Fruit fly (Drosophila melanogaster) whole organism, embryonic: Measurements from ENCODE around the gene Ugt35A1.
A peak's percentile ranks its signal among the peaks of the same experiment; 100 is the strongest.

Experiments used
- ATbp ChIP-seq: fragments of 200-800 bp; sonication (Bioruptor generic); optimal IDR thresholded peaks from 2 replicates; lab custom pipeline; 2017; ENCODE audit warnings: missing biosample characterization, mild to moderate bottlenecking, missing genetic modification characterization, missing genetic modification reagents
- Atf6 ChIP-seq: fragments of 200-800 bp; sonication (Bioruptor generic); IDR thresholded peaks from 2 replicates; pipeline ENCODE4 v1.3.6; 2022; ENCODE audit warnings: missing biosample characterization, missing genetic modification characterization
- CG11247 ChIP-seq: fragments of 200-800 bp; sonication (Bioruptor generic); IDR thresholded peaks from 2 replicates; pipeline ENCODE4 v1.3.6; 2022; ENCODE audit warnings: missing biosample characterization, missing genetic modification characterization
- CG12104 ChIP-seq: fragments of 200-800 bp; sonication (Bioruptor generic); optimal IDR thresholded peaks from 3 replicates; lab custom pipeline; 2016; ENCODE audit warnings: missing biosample characterization, missing genetic modification characterization
- CG12236 ChIP-seq: fragments of 200-800 bp; sonication (Bioruptor generic); optimal IDR thresholded peaks from 2 replicates; lab custom pipeline; 2016; ENCODE audit warnings: missing biosample characterization, missing genetic modification characterization
- CG12391 ChIP-seq: fragments of 200-800 bp; sonication (Bioruptor generic); optimal IDR thresholded peaks from 3 replicates; lab custom pipeline; 2018; ENCODE audit warnings: missing biosample characterization, mild to moderate bottlenecking, missing genetic modification characterization, moderate library complexity
- CG13775 ChIP-seq: fragments of 200-800 bp; sonication (Bioruptor generic); optimal IDR thresholded peaks from 3 replicates; lab custom pipeline; 2017; ENCODE audit warnings: missing biosample characterization, mild to moderate bottlenecking, missing genetic modification characterization
- CG1529 ChIP-seq: fragments of 200-800 bp; sonication (Bioruptor generic); optimal IDR thresholded peaks from 3 replicates; lab custom pipeline; 2018; ENCODE audit warnings: missing biosample characterization, missing genetic modification characterization
- CG1603 ChIP-seq: fragments of 200-800 bp; sonication (Bioruptor generic); optimal IDR thresholded peaks from 2 replicates; lab custom pipeline; 2019; ENCODE audit warnings: missing biosample characterization, mild to moderate bottlenecking, missing genetic modification characterization, moderate library complexity
- CG16813 ChIP-seq: fragments of 200-800 bp; sonication (Bioruptor generic); IDR thresholded peaks from 3 replicates; pipeline ENCODE4 v1.3.6; 2022; ENCODE audit warnings: missing biosample characterization, missing genetic modification characterization; ENCODE audit not compliant: partially characterized antibody
- CG17385 ChIP-seq: fragments of 200-800 bp; sonication (Bioruptor generic); optimal IDR thresholded peaks from 3 replicates; lab custom pipeline; 2018; ENCODE audit warnings: missing biosample characterization, mild to moderate bottlenecking, missing genetic modification characterization
- CG17612 ChIP-seq: fragments of 200-800 bp; sonication (Bioruptor generic); IDR thresholded peaks from 2 replicates; pipeline ENCODE4 v1.3.6; 2022; ENCODE audit warnings: missing biosample characterization, missing genetic modification characterization
- CG2129 ChIP-seq: fragments of 200-800 bp; sonication (Bioruptor generic); IDR thresholded peaks from 2 replicates; pipeline ENCODE4 v1.3.6; 2022; ENCODE audit warnings: missing biosample characterization, missing genetic modification characterization; ENCODE audit not compliant: partially characterized antibody
- CG2712 ChIP-seq: fragments of 200-800 bp; optimal IDR thresholded peaks from 3 replicates; lab custom pipeline; 2019; ENCODE audit warnings: missing biosample characterization, mild to moderate bottlenecking, missing genetic modification characterization, moderate library complexity
- CG4730 ChIP-seq: fragments of 200-800 bp; sonication (Bioruptor generic); IDR thresholded peaks from 2 replicates; pipeline ENCODE4 v1.3.6; 2022; ENCODE audit warnings: missing biosample characterization, missing genetic modification characterization
- CG7372 ChIP-seq: fragments of 200-800 bp; sonication (Bioruptor generic); IDR thresholded peaks from 2 replicates; pipeline ENCODE4 v1.3.6; 2022; ENCODE audit warnings: missing biosample characterization, missing genetic modification characterization
- CG8765 ChIP-seq: fragments of 200-800 bp; sonication (Bioruptor generic); IDR thresholded peaks from 2 replicates; pipeline ENCODE4 v1.3.6; 2022; ENCODE audit warnings: missing biosample characterization, missing genetic modification characterization
- CTCF ChIP-seq: fragments of 200-800 bp; sonication (Bioruptor generic); optimal IDR thresholded peaks from 2 replicates; lab custom pipeline; 2017; ENCODE audit warnings: missing biosample characterization, mild to moderate bottlenecking, missing genetic modification characterization, moderate library complexity
- CkIIα-i1 ChIP-seq: fragments of 200-800 bp; sonication (Bioruptor generic); IDR thresholded peaks from 2 replicates; pipeline ENCODE4 v1.3.6; 2022; ENCODE audit warnings: missing biosample characterization, missing genetic modification characterization
- Deaf1 ChIP-seq: fragments of 200-800 bp; optimal IDR thresholded peaks from 3 replicates; lab custom pipeline; 2019; ENCODE audit warnings: missing biosample characterization, mild to moderate bottlenecking, missing genetic modification characterization, moderate library complexity
- Dp ChIP-seq: fragments of 200-800 bp; sonication (Bioruptor generic); optimal IDR thresholded peaks from 2 replicates; lab custom pipeline; 2018; ENCODE audit warnings: missing biosample characterization, mild to moderate bottlenecking, missing genetic modification characterization, moderate library complexity
- Dref ChIP-seq: fragments of 200-800 bp; sonication (Bioruptor generic); IDR thresholded peaks from 2 replicates; pipeline ENCODE4 v1.3.6; 2022; ENCODE audit warnings: missing biosample characterization, missing genetic modification characterization
- HmgZ ChIP-seq: fragments of 200-800 bp; sonication (Bioruptor generic); optimal IDR thresholded peaks from 2 replicates; lab custom pipeline; 2018; ENCODE audit warnings: missing biosample characterization, mild to moderate bottlenecking, missing genetic modification characterization
- Mad ChIP-seq: fragments of 200-800 bp; sonication (Bioruptor generic); optimal IDR thresholded peaks from 2 replicates; lab custom pipeline; 2016; ENCODE audit warnings: missing biosample characterization, missing genetic modification characterization
- Max ChIP-seq: fragments of 200-800 bp; sonication (Bioruptor generic); optimal IDR thresholded peaks from 2 replicates; lab custom pipeline; 2016; ENCODE audit warnings: missing biosample characterization, mild to moderate bottlenecking, missing genetic modification characterization
- Med ChIP-seq: fragments of 200-800 bp; sonication (Bioruptor generic); peaks from one replicate; lab custom pipeline; 2016; ENCODE audit warnings: missing biosample characterization, missing genetic modification characterization, mild to moderate bottlenecking, inconsistent platforms, moderate library complexity
- Mes4 ChIP-seq: fragments of 200-800 bp; sonication (Bioruptor generic); optimal IDR thresholded peaks from 2 replicates; lab custom pipeline; 2016; ENCODE audit warnings: missing biosample characterization, missing genetic modification characterization
- Oaz ChIP-seq: fragments of 200-800 bp; sonication (Bioruptor generic); IDR thresholded peaks from 2 replicates; pipeline ENCODE4 v1.3.6; 2022; ENCODE audit warnings: missing biosample characterization, missing genetic modification characterization
- Sox100B ChIP-seq: fragments of 200-800 bp; sonication (Bioruptor generic); optimal IDR thresholded peaks from 3 replicates; lab custom pipeline; 2018; ENCODE audit warnings: missing biosample characterization, mild to moderate bottlenecking, missing genetic modification characterization
- Vsx1 ChIP-seq: fragments of 200-800 bp; sonication (Bioruptor generic); optimal IDR thresholded peaks from 2 replicates; lab custom pipeline; 2017; ENCODE audit warnings: missing biosample characterization, mild to moderate bottlenecking, missing genetic modification characterization, missing genetic modification reagents
- ase ChIP-seq: fragments of 200-800 bp; sonication (Bioruptor generic); IDR thresholded peaks from 3 replicates; pipeline ENCODE4 v1.3.6; 2022; ENCODE audit warnings: missing biosample characterization, missing genetic modification characterization
- br ChIP-seq: fragments of >200 bp; optimal IDR thresholded peaks from 2 replicates; lab custom pipeline; 2017
- cg ChIP-seq: fragments of 200-800 bp; sonication (Bioruptor generic); optimal IDR thresholded peaks from 3 replicates; lab custom pipeline; 2019; ENCODE audit warnings: missing biosample characterization, mild to moderate bottlenecking, missing genetic modification characterization, moderate library complexity
- dati ChIP-seq: fragments of 200-800 bp; sonication (Bioruptor generic); IDR thresholded peaks from 2 replicates; pipeline ENCODE4 v1.3.6; 2022; ENCODE audit warnings: missing biosample characterization, missing genetic modification characterization
- mirr ChIP-seq: fragments of 200-800 bp; sonication (Bioruptor generic); optimal IDR thresholded peaks from 3 replicates; lab custom pipeline; 2018; ENCODE audit warnings: missing biosample characterization, mild to moderate bottlenecking, missing genetic modification characterization
- p53 ChIP-seq: fragments of 200-800 bp; sonication (Bioruptor generic); optimal IDR thresholded peaks from 2 replicates; lab custom pipeline; 2016; ENCODE audit warnings: missing biosample characterization, missing genetic modification characterization
- pho ChIP-seq: fragments of 200-800 bp; sonication (Bioruptor generic); optimal IDR thresholded peaks from 2 replicates; lab custom pipeline; 2016; ENCODE audit warnings: missing biosample characterization, missing genetic modification characterization
- ranshi ChIP-seq: fragments of 200-800 bp; sonication (Bioruptor generic); IDR thresholded peaks from 2 replicates; pipeline ENCODE4 v1.3.6; 2022; ENCODE audit warnings: missing biosample characterization, missing genetic modification characterization
- seq ChIP-seq: fragments of 200-800 bp; sonication (Bioruptor generic); IDR thresholded peaks from 2 replicates; pipeline ENCODE4 v1.3.6; 2022; ENCODE audit warnings: missing biosample characterization, missing genetic modification characterization
- slp2 ChIP-seq: fragments of 200-800 bp; sonication (Bioruptor generic); optimal IDR thresholded peaks from 2 replicates; lab custom pipeline; 2016; ENCODE audit warnings: missing biosample characterization, missing genetic modification characterization
- stc ChIP-seq: fragments of 200-800 bp; sonication (Bioruptor generic); IDR thresholded peaks from 2 replicates; pipeline ENCODE4 v1.3.6; 2022; ENCODE audit warnings: missing biosample characterization, missing genetic modification characterization
- wek ChIP-seq: fragments of 200-800 bp; sonication (Bioruptor generic); optimal IDR thresholded peaks from 3 replicates; lab custom pipeline; 2018; ENCODE audit warnings: missing biosample characterization, mild to moderate bottlenecking, missing genetic modification characterization, moderate library complexity
- zfh1 ChIP-seq: fragments of 200-800 bp; sonication (Bioruptor generic); IDR thresholded peaks from 3 replicates; pipeline ENCODE4 v1.3.6; 2022; ENCODE audit warnings: missing biosample characterization, missing genetic modification characterization

Ugt35A1 gene

DNA sequence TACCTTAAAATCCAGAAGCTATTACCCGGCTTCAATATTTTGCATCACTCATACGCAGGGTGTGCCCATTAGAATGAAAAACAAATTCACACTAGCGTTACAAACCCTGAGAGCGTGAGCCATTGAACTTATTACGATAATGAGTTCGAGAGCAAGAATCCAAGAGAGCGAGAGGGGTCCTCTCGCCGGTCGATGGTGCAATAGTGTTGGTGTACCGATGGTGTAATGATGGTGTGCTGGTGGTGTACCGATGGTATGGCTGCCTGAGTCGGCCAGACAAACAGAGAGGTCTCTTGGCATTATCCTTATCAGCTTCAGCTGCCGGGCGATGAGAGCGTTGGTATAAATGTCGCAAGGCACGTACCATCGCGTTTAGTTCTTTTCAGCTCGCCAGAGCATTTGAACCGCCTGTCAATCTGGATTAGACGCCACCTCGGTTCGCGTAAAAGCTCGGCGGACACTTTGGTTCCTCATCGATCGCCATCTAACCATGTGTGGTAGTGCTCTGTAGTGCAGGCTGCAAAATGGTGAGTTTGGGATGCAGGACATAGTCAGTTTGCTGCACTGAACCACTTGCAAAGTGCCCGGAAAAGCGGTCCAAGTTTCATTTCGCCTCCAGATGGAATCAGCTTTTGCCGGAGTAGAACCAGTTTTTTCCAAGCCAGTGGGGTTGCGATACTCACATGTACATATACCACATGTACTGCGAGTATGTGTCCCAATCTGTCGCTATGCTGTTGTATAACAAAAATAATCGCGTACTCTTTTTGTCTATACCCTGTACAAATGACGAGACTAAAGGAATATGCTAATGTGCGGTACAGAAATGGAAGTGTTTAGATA is 27.8 kb upstream of the Ugt35A1 start (continued):
- no peak for TF ChIP-seq CG16813 (GFP tag; lab: Robert Waterston, UW)
- TF ChIP-seq CG4730 (GFP tag; lab: Robert Waterston, UW), result no peak
- peak; percentile 57 for TF ChIP-seq Med
- peak; percentile 30 for TF ChIP-seq Sox100B
- TF ChIP-seq wek (GFP tag; lab: Kevin White, UChicago), result peak; percentile 9
- TF ChIP-seq Dref, result no peak
- TF ChIP-seq CTCF, result no peak
- TF ChIP-seq CG17612 (GFP tag; lab: Robert Waterston, UW), result no peak
- TF ChIP-seq CG12104 (GFP tag; lab: Kevin White, UChicago), result no peak
- peak; percentile 48 for TF ChIP-seq HmgZ (tag; lab: Kevin White, UChicago)
- TF ChIP-seq Atf6 (GFP tag; lab: Robert Waterston, UW), result no peak; the same call in 1 of the 2 replicates
- no peak for TF ChIP-seq p53 (GFP tag; lab: Kevin White, UChicago)
- TF ChIP-seq CG17385 (GFP tag; lab: Kevin White, UChicago), result peak; percentile 41
- TF ChIP-seq ranshi (GFP tag; lab: Robert Waterston, UW), result no peak
- TF ChIP-seq dati, result no peak
- TF ChIP-seq CkIIα-i1 (GFP tag; lab: Robert Waterston, UW), result no peak
- TF ChIP-seq pho (GFP tag; lab: Kevin White, UChicago), result no peak
- TF ChIP-seq CG2712 (tag; lab: Kevin White, UChicago), result no peak
- TF ChIP-seq Deaf1 (tag; lab: Kevin White, UChicago), result no peak
- TF ChIP-seq slp2, result no peak
- no peak for TF ChIP-seq zfh1 (GFP tag; lab: Robert Waterston, UW)
- peak; percentile 42; the same call in 1 of the 2 replicates for TF ChIP-seq CG7372 (GFP tag; lab: Robert Waterston, UW)
- no peak for TF ChIP-seq seq
- TF ChIP-seq Vsx1 (GFP tag; lab: Kevin White, UChicago), result peak; percentile 41
- no peak for TF ChIP-seq CG13775 (GFP tag; lab: Kevin White, UChicago)
- TF ChIP-seq br (lab: Kevin White, UChicago), result no peak
- no peak for TF ChIP-seq CG1603 (tag; lab: Kevin White, UChicago)
- TF ChIP-seq Mes4, result no peak
- peak; percentile 46 for TF ChIP-seq ATbp (GFP tag; lab: Kevin White, UChicago)
- 0 out of 2 replicates have a peak, but pooled peaks have one; percentile 23 for TF ChIP-seq CG11247 (GFP tag; lab: Robert Waterston, UW)
- no peak for TF ChIP-seq CG2129 (GFP tag; lab: Robert Waterston, UW)
- no peak for TF ChIP-seq CG8765
- no peak for TF ChIP-seq CG12236 (GFP tag; lab: Kevin White, UChicago)
- TF ChIP-seq ase, result no peak
- peak; percentile 43 for TF ChIP-seq cg (GFP tag; lab: Kevin White, UChicago)
- no peak for TF ChIP-seq Oaz (GFP tag; lab: Robert Waterston, UW)
- peak; percentile 27 for TF ChIP-seq CG1529 (GFP tag; lab: Kevin White, UChicago)
- TF ChIP-seq Mad (GFP tag; lab: Kevin White, UChicago), result no peak
- TF ChIP-seq Max, result no peak
- TF ChIP-seq mirr (GFP tag; lab: Kevin White, UChicago), result peak; percentile 65
- TF ChIP-seq stc, result 0 out of 2 replicates have a peak, but pooled peaks have one; percentile 16
- TF ChIP-seq CG12391 (tag; lab: Kevin White, UChicago), result no peak
- TF ChIP-seq Dp (GFP tag; lab: Kevin White, UChicago), result no peak
